Worm (Caenorhabditis elegans) whole organism, young adult: ENCODE measurements around the gene coq-2.

Experiments
- B0336.3 ChIP-seq: fragments of 200-800 bp; sonication (Bioruptor generic); IDR thresholded peaks from 2 replicates; pipeline ENCODE4 v1.3.6; 2022; ENCODE audit warnings: missing genetic modification characterization, missing compliant biosample characterization
- F10E7.11 ChIP-seq: sonication (generic microtip); optimal IDR thresholded peaks from 2 replicates; lab custom pipeline; 2017; ENCODE audit warnings: mild to moderate bottlenecking, missing genetic modification characterization, moderate library complexity, missing compliant biosample characterization
- F33H1.4 ChIP-seq: fragments of 200-800 bp; sonication (Bioruptor generic); IDR thresholded peaks from 2 replicates; pipeline ENCODE4 v1.3.6; 2022; ENCODE audit warnings: missing genetic modification reagents, missing genetic modification characterization, missing compliant biosample characterization
- F52B5.7 ChIP-seq: sonication (generic microtip); optimal IDR thresholded peaks from 2 replicates; lab custom pipeline; 2016; ENCODE audit warnings: mild to moderate bottlenecking, missing genetic modification characterization, missing compliant biosample characterization
- K12H6.12 ChIP-seq: fragments of 200-800 bp; sonication (Bioruptor generic); optimal IDR thresholded peaks from 2 replicates; lab custom pipeline; 2018; ENCODE audit warnings: mild to moderate bottlenecking, missing genetic modification characterization, missing compliant biosample characterization
- Y53G8AR.9 ChIP-seq: fragments of 200-800 bp; sonication (Bioruptor generic); conservative IDR thresholded peaks from 2 replicates; pipeline ENCODE4 v1.3.6; 2022; ENCODE audit warnings: missing genetic modification reagents, missing genetic modification characterization, missing compliant biosample characterization
- Y56A3A.18 ChIP-seq: fragments of 200-800 bp; sonication (Bioruptor generic); IDR thresholded peaks from 2 replicates; pipeline ENCODE4 v1.3.6; 2022; ENCODE audit warnings: missing genetic modification reagents, missing genetic modification characterization, missing compliant biosample characterization
- Y67H2A.10 ChIP-seq: fragments of 200-800 bp; sonication (Bioruptor generic); conservative IDR thresholded peaks from 2 replicates; pipeline ENCODE4 v1.3.6; 2022; ENCODE audit warnings: missing genetic modification reagents, missing genetic modification characterization, missing compliant biosample characterization
- ama-1 ChIP-seq, 3 experiments: fragments of 150-350 bp in 1 of 3; sonication (generic microtip) in 2 of 3; optimal IDR thresholded peaks; 2 replicates each; lab custom pipeline; 2014 to 2018; ENCODE audit warnings: missing biosample characterization in 2 of 3, missing genetic modification characterization in 2 of 3, missing genetic modification reagents in 2 of 3
- attf-3 ChIP-seq: fragments of 200-800 bp; sonication (Bioruptor generic); conservative IDR thresholded peaks from 2 replicates; pipeline ENCODE4 v1.3.6; 2022; ENCODE audit warnings: missing genetic modification reagents, missing genetic modification characterization, missing compliant biosample characterization
- bed-1 ChIP-seq: fragments of 200-800 bp; sonication (Bioruptor generic); IDR thresholded peaks from 2 replicates; pipeline ENCODE4 v1.3.6; 2022; ENCODE audit warnings: missing genetic modification reagents, missing genetic modification characterization, missing compliant biosample characterization
- bed-2 ChIP-seq: fragments of 200-800 bp; sonication (Bioruptor generic); IDR thresholded peaks from 2 replicates; pipeline ENCODE4 v1.3.6; 2022; ENCODE audit warnings: missing genetic modification reagents, missing genetic modification characterization, missing compliant biosample characterization
- ceh-40 ChIP-seq: fragments of 200-800 bp; sonication (Bioruptor generic); IDR thresholded peaks from 2 replicates; pipeline ENCODE4 v1.3.6; 2022; ENCODE audit warnings: missing genetic modification characterization, missing compliant biosample characterization
- ceh-58 ChIP-seq: fragments of 200-800 bp; sonication (Bioruptor generic); IDR thresholded peaks from 2 replicates; pipeline ENCODE4 v1.3.6; 2022; ENCODE audit warnings: missing genetic modification characterization, missing compliant biosample characterization
- chd-7 ChIP-seq: sonication (generic microtip); optimal IDR thresholded peaks from 2 replicates; lab custom pipeline; 2016; ENCODE audit warnings: mild to moderate bottlenecking, missing genetic modification characterization, moderate library complexity, missing compliant biosample characterization
- fkh-3 ChIP-seq: sonication (generic microtip); optimal IDR thresholded peaks from 2 replicates; lab custom pipeline; 2016; ENCODE audit warnings: mild to moderate bottlenecking, missing genetic modification characterization, missing compliant biosample characterization
- hlh-26 ChIP-seq: fragments of 200-800 bp; sonication (Bioruptor generic); conservative IDR thresholded peaks from 2 replicates; pipeline ENCODE4 v1.3.6; 2022; ENCODE audit warnings: missing genetic modification reagents, missing genetic modification characterization, missing compliant biosample characterization
- hmg-1.2 ChIP-seq: fragments of 200-800 bp; sonication (Bioruptor generic); IDR thresholded peaks from 2 replicates; pipeline ENCODE4 v1.3.6; 2022; ENCODE audit warnings: missing genetic modification reagents, missing genetic modification characterization, missing compliant biosample characterization
- hmg-20 ChIP-seq: fragments of 200-800 bp; sonication (Bioruptor generic); IDR thresholded peaks from 2 replicates; pipeline ENCODE4 v1.3.6; 2022; ENCODE audit warnings: missing genetic modification reagents, missing genetic modification characterization, missing compliant biosample characterization
- lin-26 ChIP-seq: fragments of 200-800 bp; sonication (Bioruptor generic); IDR thresholded peaks from 2 replicates; pipeline ENCODE4 v1.3.6; 2022; ENCODE audit warnings: missing genetic modification reagents, missing genetic modification characterization, missing compliant biosample characterization
- lin-54 ChIP-seq: fragments of 200-800 bp; sonication (Bioruptor generic); optimal IDR thresholded peaks from 2 replicates; lab custom pipeline; 2018; ENCODE audit warnings: mild to moderate bottlenecking, missing genetic modification characterization, missing compliant biosample characterization
- lsl-1 ChIP-seq: fragments of 200-800 bp; sonication (Bioruptor generic); optimal IDR thresholded peaks from 2 replicates; lab custom pipeline; 2018; ENCODE audit warnings: mild to moderate bottlenecking, missing genetic modification characterization, moderate library complexity, missing compliant biosample characterization
- mxl-1 ChIP-seq: sonication (generic microtip); optimal IDR thresholded peaks from 2 replicates; lab custom pipeline; 2016; ENCODE audit warnings: missing genetic modification characterization, missing compliant biosample characterization
- nfya-1 ChIP-seq: sonication (generic microtip); optimal IDR thresholded peaks from 2 replicates; lab custom pipeline; 2017; ENCODE audit warnings: antibody characterized with exemption, missing compliant biosample characterization, missing genetic modification characterization, borderline replicate concordance; ENCODE audit not compliant: insufficient read depth
- nhr-120 ChIP-seq: fragments of 200-800 bp; sonication (Bioruptor generic); IDR thresholded peaks from 2 replicates; pipeline ENCODE4 v1.3.6; 2022; ENCODE audit warnings: missing genetic modification characterization, missing compliant biosample characterization
- nhr-27 ChIP-seq: fragments of 200-800 bp; sonication (Bioruptor generic); optimal IDR thresholded peaks from 2 replicates; lab custom pipeline; 2018; ENCODE audit warnings: mild to moderate bottlenecking, missing genetic modification characterization, moderate library complexity, missing compliant biosample characterization
- pbrm-1 ChIP-seq: fragments of 200-800 bp; sonication (Bioruptor generic); IDR thresholded peaks from 2 replicates; pipeline ENCODE4 v1.3.6; 2022; ENCODE audit warnings: missing genetic modification reagents, missing genetic modification characterization, missing compliant biosample characterization
- repo-1 ChIP-seq: sonication (generic microtip); optimal IDR thresholded peaks from 2 replicates; lab custom pipeline; 2017; ENCODE audit warnings: mild to moderate bottlenecking, missing genetic modification characterization, missing compliant biosample characterization
- sdz-38 ChIP-seq: sonication (generic microtip); optimal IDR thresholded peaks from 2 replicates; lab custom pipeline; 2016; ENCODE audit warnings: missing genotype, missing genetic modification characterization, missing compliant biosample characterization
- snpc-1.3 ChIP-seq: sonication (generic microtip); optimal IDR thresholded peaks from 2 replicates; lab custom pipeline; 2017; ENCODE audit warnings: missing genetic modification characterization, mild to moderate bottlenecking, missing compliant biosample characterization, antibody characterized with exemption, moderate library complexity, missing genotype, missing genetic modification reagents; ENCODE audit not compliant: insufficient read depth
- tbx-9 ChIP-seq: sonication (generic microtip); optimal IDR thresholded peaks from 2 replicates; lab custom pipeline; 2016; ENCODE audit warnings: borderline replicate concordance, missing genetic modification characterization, inconsistent platforms, missing compliant biosample characterization
- xnd-1 ChIP-seq: sonication (generic microtip); optimal IDR thresholded peaks from 2 replicates; lab custom pipeline; 2016; ENCODE audit warnings: missing genotype, missing genetic modification reagents, missing genetic modification characterization, missing compliant biosample characterization
- zim-3 ChIP-seq: sonication (generic microtip); optimal IDR thresholded peaks from 2 replicates; lab custom pipeline; 2017; ENCODE audit warnings: mild to moderate bottlenecking, missing genetic modification characterization, moderate library complexity, missing compliant biosample characterization
- ztf-18 ChIP-seq: sonication (generic microtip); optimal IDR thresholded peaks from 2 replicates; lab custom pipeline; 2016; ENCODE audit warnings: missing genotype, mild to moderate bottlenecking, missing genetic modification characterization, missing compliant biosample characterization
- ztf-6 ChIP-seq: fragments of 200-800 bp; sonication (Bioruptor generic); IDR thresholded peaks from 2 replicates; pipeline ENCODE4 v1.3.6; 2022; ENCODE audit warnings: missing genetic modification reagents, missing genetic modification characterization, missing compliant biosample characterization

coq-2 gene

DNA sequence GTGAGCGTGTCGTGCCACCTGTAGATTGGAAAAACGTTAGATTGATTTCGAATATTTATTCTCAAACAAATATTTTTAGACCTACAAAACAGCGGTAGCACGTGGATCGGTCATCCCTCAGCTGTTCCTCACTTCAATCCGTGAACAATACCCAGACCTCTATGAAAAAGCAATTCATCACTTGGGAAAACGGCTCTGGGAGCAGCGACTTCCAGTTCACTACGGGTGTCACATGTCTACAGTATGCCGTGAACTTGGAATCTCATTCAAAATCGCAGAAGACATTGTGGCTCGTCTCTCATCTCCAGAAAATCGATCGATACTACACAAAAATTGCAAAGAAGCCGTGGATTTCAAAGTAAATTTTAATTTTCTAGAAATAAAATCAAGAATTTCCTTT lies 31.3 kb upstream of the coq-2 start:
- no peak for TF ChIP-seq Y53G8AR.9
- no peak for TF ChIP-seq fkh-3 (tag; lab: Kevin White, UChicago)
- TF ChIP-seq ceh-58: no peak
- no peak for TF ChIP-seq sdz-38 (tag; lab: Kevin White, UChicago)
- no peak for TF ChIP-seq hmg-1.2
- no peak for TF ChIP-seq chd-7 (tag; lab: Kevin White, UChicago)
- no peak for TF ChIP-seq Y67H2A.10 (GFP tag; lab: Robert Waterston, UW)
- TF ChIP-seq nfya-1 (tag; lab: Kevin White, UChicago): no peak
- TF ChIP-seq xnd-1 (tag; lab: Kevin White, UChicago): no peak
- no peak for TF ChIP-seq bed-2 (GFP tag; lab: Robert Waterston, UW)
- TF ChIP-seq zim-3 (tag; lab: Kevin White, UChicago): no peak
- TF ChIP-seq ztf-18 (tag; lab: Kevin White, UChicago): no peak
- no peak for TF ChIP-seq mxl-1
- TF ChIP-seq nhr-120: no peak
- TF ChIP-seq F33H1.4 (GFP tag; lab: Robert Waterston, UW): no peak
- no peak for TF ChIP-seq nhr-27 (tag; lab: Kevin White, UChicago)
- TF ChIP-seq ceh-40 (GFP tag; lab: Robert Waterston, UW): no peak
- no peak for TF ChIP-seq snpc-1.3 (tag; lab: Kevin White, UChicago)
- TF ChIP-seq pbrm-1 (GFP tag; lab: Robert Waterston, UW): no peak
- no peak for TF ChIP-seq K12H6.12 (tag; lab: Kevin White, UChicago)
- TF ChIP-seq, all 124 proteins: peak for 0

DNA sequence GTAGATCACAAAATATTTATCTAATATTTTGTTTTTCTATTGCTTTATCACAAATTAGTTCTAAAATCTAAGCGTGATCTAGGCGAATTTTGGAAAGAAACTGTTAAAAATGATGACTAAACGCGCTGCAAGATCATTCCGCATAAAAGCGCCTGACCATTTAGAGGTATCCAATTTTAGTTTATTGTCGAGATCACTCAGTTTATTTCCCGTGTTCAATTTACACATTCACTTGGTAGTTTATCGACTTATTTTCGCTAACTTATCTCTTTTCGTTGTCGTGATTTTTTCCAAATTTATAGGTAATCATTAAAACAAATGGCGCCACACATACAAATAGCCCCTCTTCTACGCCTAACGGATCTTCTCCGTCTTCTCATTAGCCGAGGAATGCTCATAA lies 29.4 kb upstream of the coq-2 start, which contains the start of gene T07E3.2:
T07E3.2 (plus strand) TSS at position 301 of the 400 bp plus-strand sequence.
- TF ChIP-seq pbrm-1 (GFP tag; lab: Robert Waterston, UW) (no peak), sdz-38 (tag; lab: Kevin White, UChicago) (no peak), lin-54 (GFP tag; lab: Kevin White, UChicago) (no peak), F52B5.7 (tag; lab: Kevin White, UChicago) (no peak), ztf-6 (GFP tag; lab: Robert Waterston, UW) (no peak), repo-1 (no peak), nhr-120 (no peak), hlh-26 (GFP tag; lab: Robert Waterston, UW) (no peak), attf-3 (GFP tag; lab: Robert Waterston, UW) (no peak), tbx-9 (tag; lab: Kevin White, UChicago) (no peak), zim-3 (tag; lab: Kevin White, UChicago) (no peak), mxl-1 (no peak), hmg-20 (no peak), bed-2 (GFP tag; lab: Robert Waterston, UW) (no peak), Y56A3A.18 (GFP tag; lab: Robert Waterston, UW) (no peak), ama-1 (optimal IDR thresholded peaks at IDR 0.05; lab: Kevin White, UChicago) (no peak), ama-1 (GFP tag; optimal IDR thresholded peaks at IDR 0.05; lab: Kevin White, UChicago) (no peak), F10E7.11 (tag; lab: Kevin White, UChicago) (no peak)

DNA sequence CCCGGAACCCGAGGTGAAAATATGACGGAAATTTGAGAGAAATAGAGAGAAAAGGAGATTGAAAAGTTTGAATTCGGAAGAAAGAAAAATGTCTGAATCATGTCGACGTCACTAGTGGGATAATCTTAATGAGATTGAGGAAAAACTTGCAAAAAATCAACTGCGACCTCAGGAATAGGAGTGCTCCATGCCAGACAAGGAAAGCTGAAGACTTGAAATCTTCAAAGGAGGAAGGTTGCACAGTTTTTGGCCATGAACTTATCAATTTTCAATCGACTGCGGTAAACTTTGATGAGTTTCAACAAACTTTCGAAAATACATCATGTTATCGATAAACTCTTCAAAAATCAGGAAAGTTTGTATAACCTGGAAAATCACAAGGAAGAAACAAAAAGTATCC lies 23.4 kb upstream of the coq-2 start, which contains the start of gene pdf-1:
pdf-1 (minus strand) TSS at position 101 of the 400 bp plus-strand sequence.
- TF ChIP-seq snpc-1.3 (tag; lab: Kevin White, UChicago) (no peak), lsl-1 (GFP tag; lab: Kevin White, UChicago) (no peak), bed-1 (no peak), lin-26 (no peak), B0336.3 (GFP tag; lab: Robert Waterston, UW) (no peak)
